Fruit fly (Drosophila melanogaster): ENCODE measurements around the gene Tengl2.

The Tengl2 gene

DNA sequence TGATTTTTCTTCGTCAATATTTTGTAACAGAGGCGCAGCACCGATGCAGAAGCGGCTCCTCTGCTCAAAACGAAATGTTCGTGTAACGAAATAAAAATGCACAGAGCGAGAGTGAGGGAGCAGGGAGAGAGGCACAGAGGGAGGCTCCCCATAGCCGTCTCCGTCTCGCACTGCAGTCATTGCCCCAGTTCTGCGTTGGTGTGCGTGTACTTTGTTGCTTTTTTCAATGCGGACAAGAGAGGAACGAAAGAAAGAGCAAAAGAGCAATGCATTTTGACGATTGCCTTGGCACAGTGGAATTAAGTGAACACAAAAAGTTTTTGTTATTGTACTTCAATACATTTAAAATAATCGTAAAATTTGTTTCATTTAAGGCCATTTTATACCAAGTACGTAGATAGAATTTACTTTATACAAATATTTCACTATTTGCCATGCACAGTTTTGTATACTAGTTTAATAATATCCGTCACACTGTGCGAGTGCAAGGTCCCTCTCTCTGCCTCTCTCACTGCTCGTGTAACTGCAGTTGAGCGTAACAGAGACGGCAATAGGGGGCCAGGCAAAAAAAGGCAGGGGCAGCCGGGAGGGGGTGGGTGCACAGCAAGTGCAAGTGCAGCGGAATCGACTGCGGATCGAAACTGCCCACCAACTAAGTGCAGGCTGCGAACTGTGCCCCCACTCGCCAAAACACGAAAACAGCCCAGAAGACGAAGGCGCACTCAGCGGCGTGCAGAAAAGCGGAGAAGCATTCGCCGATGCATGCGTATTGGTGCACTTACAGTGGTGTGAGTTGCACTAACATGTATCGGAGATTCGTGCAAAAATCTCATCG, 36.9 kb downstream of the Tengl2 start (continued):
- TF ChIP-seq CG7987 (GFP tag; optimal IDR thresholded peaks at IDR 0.05) (peak; percentile 79), BtbVII (GFP tag; optimal IDR thresholded peaks at IDR 0.05) (peak; percentile 93), CG15269 (tag; optimal IDR thresholded peaks at IDR 0.05) (peak; percentile 96), bab2 (GFP tag; optimal IDR thresholded peaks at IDR 0.05) (peak; percentile 98), nerfin-1 (tag; optimal IDR thresholded peaks at IDR 0.05) (peak; percentile 98), Neu2 (GFP tag; optimal IDR thresholded peaks at IDR 0.05; ENCODE audit: borderline replicate concordance) (peak; percentile 96), Dbx (GFP tag; IDR thresholded peaks at IDR 0.05) (0 out of 3 replicates have a peak, but pooled peaks have one; percentile 30), Blimp-1 (GFP tag; optimal IDR thresholded peaks at IDR 0.05) (peak; percentile 99), CG14860 (GFP tag; IDR thresholded peaks at IDR 0.05; ENCODE audit: partially characterized antibody) (peak; percentile 85), Hr78 (GFP tag; optimal IDR thresholded peaks at IDR 0.05) (peak in 1 of 2 experiments; percentile 97), CTCF (GFP tag; optimal IDR thresholded peaks at IDR 0.05) (peak; percentile 78), ac (GFP tag; optimal IDR thresholded peaks at IDR 0.05) (peak; percentile 99), lmd (GFP tag; IDR thresholded peaks at IDR 0.05) (peak; percentile 98), trem (tag; optimal IDR thresholded peaks at IDR 0.05) (peak; percentile 98), CG3847 (GFP tag; IDR thresholded peaks at IDR 0.05) (peak; percentile 89), CG9609 (GFP tag; optimal IDR thresholded peaks at IDR 0.05) (peak; percentile 96), CG17912 (GFP tag; optimal IDR thresholded peaks at IDR 0.05) (peak; percentile 57), Hmx (GFP tag; optimal IDR thresholded peaks at IDR 0.05) (peak; percentile 73), CG2202 (tag; optimal IDR thresholded peaks at IDR 0.05) (peak; percentile 100), gce (GFP tag; IDR thresholded peaks at IDR 0.05) (peak; percentile 100), wek (GFP tag; optimal IDR thresholded peaks at IDR 0.05) (peak; percentile 94), Sox102F (GFP tag; optimal IDR thresholded peaks at IDR 0.05) (peak; percentile 100), Eip74EF (GFP tag; optimal IDR thresholded peaks at IDR 0.05) (peak in 1 of 2 experiments; percentile 99), BEAF-32 (GFP tag; optimal IDR thresholded peaks at IDR 0.05) (peak; percentile 12), Max (GFP tag; optimal IDR thresholded peaks at IDR 0.05) (peak; percentile 98), CG12104 (GFP tag; optimal IDR thresholded peaks at IDR 0.05) (peak; percentile 98), unpg (GFP tag; optimal IDR thresholded peaks at IDR 0.05) (peak; percentile 99), danr (GFP tag; IDR thresholded peaks at IDR 0.05) (peak; percentile 96), D19A (tag; optimal IDR thresholded peaks at IDR 0.05) (peak; percentile 98), Oli (tag; optimal IDR thresholded peaks at IDR 0.05) (peak; percentile 99), CG31365 (tag; optimal IDR thresholded peaks at IDR 0.05) (peak; percentile 91), Antp (GFP tag; optimal IDR thresholded peaks at IDR 0.05) (peak; percentile 97), MTF-1 (GFP tag; optimal IDR thresholded peaks at IDR 0.05; ENCODE audit: borderline replicate concordance) (peak; percentile 98), ATbp (GFP tag; optimal IDR thresholded peaks at IDR 0.05) (peak; percentile 99), crc (GFP tag; optimal IDR thresholded peaks at IDR 0.05) (peak; percentile 96), ftz-f1 (GFP tag; optimal IDR thresholded peaks at IDR 0.05) (peak; percentile 83), CG12155 (GFP tag; optimal IDR thresholded peaks at IDR 0.05) (peak; percentile 93), ham (GFP tag; IDR thresholded peaks at IDR 0.05) (0 out of 2 replicates have a peak, but pooled peaks have one; percentile 35), ato (GFP tag; IDR thresholded peaks at IDR 0.05; ENCODE audit: partially characterized antibody) (peak; percentile 21; the same call in 1 of the 2 replicates), Jarid2 (GFP tag; optimal IDR thresholded peaks at IDR 0.05) (peak; percentile 90), tx (GFP tag; optimal IDR thresholded peaks at IDR 0.05) (peak; percentile 97), MBD-R2 (GFP tag; IDR thresholded peaks at IDR 0.05) (peak; percentile 81), NFAT (GFP tag; IDR thresholded peaks at IDR 0.05) (peak; percentile 80), lilli (GFP tag; optimal IDR thresholded peaks at IDR 0.05) (peak; percentile 97), ab (GFP tag; optimal IDR thresholded peaks at IDR 0.05) (peak; percentile 95), row (GFP tag; IDR thresholded peaks at IDR 0.05) (peak; percentile 98), Awh (GFP tag; IDR thresholded peaks at IDR 0.05) (peak; percentile 100), fd64A (GFP tag; optimal IDR thresholded peaks at IDR 0.05) (peak; percentile 99)
